Worm (Caenorhabditis elegans): ENCODE results near the gene Y58A7A.4.

DNA sequence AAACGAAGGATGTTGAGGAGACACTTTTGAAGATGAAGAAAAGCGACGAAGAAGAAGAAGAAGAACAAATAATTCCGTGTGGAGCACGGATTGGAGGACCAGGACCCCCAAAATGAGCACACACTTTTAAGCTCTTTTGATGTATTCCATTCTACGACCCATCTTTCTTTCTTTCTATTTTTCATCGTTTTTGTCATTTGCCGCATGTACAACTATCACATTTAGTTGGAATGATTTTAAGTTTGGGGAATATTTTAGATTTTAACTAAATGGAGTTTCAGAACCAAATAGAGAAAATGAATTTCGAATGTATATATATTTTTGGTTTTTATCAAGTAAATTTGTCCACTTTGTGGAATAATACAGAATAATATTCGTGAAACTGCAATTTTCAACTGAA lies 14.1 kb upstream of the Y58A7A.4 start, which contains the start of gene unc-46:
- no peak for TF ChIP-seq sptf-1 (tag; optimal IDR thresholded peaks at IDR 0.05)
- no peak for TF ChIP-seq ztf-11 (tag; optimal IDR thresholded peaks at IDR 0.05)
